Fruit fly (Drosophila melanogaster): ENCODE results near the gene CG31898.

Gene CG31898

dm6 chr2L:8395996-8396699 is 4.1 kb upstream of the CG31898 start, which contains the start of the genes Peritrophin-15a and CG13385:
Gene Peritrophin-15a (minus strand): TSS chr2L:8396096.
Gene CG13385 (plus strand): TSS chr2L:8396649.
- no peak for TF ChIP-seq CTCF (optimal IDR thresholded peaks at IDR 0.05)
- no peak for TF ChIP-seq CG8478 (optimal IDR thresholded peaks at IDR 0.05)

dm6 chr2L:8398721-8399120 is 1.5 kb upstream of the CG31898 start, which contains the start of gene CG13386:
Gene CG13386 (plus strand): TSS chr2L:8399021.
- TF ChIP-seq CG8478 (optimal IDR thresholded peaks at IDR 0.05), result no peak
- TF ChIP-seq CTCF (optimal IDR thresholded peaks at IDR 0.05), result no peak

dm6 chr2L:8402928-8403285 is 2.7 kb downstream of the CG31898 start, which contains the start of gene fy:
Gene fy (minus strand): TSS chr2L:8403280.
- TF ChIP-seq CTCF (optimal IDR thresholded peaks at IDR 0.05) (no peak), CG8478 (optimal IDR thresholded peaks at IDR 0.05) (no peak)

- TF ChIP-seq CTCF (optimal IDR thresholded peaks at IDR 0.05) (peak; percentile 8 to 46), CG8478 (optimal IDR thresholded peaks at IDR 0.05) (no peak)
These were observed 3.4 kb downstream of the CG31898 start, which contains the start of gene emb for dm6 chr2L:8403286-8404270. Gene emb (plus strand): TSS chr2L:8403573.

- no peak for TF ChIP-seq CG8478 (optimal IDR thresholded peaks at IDR 0.05)
- TF ChIP-seq CTCF (optimal IDR thresholded peaks at IDR 0.05), result no peak
These were observed 11.3 kb downstream of the CG31898 start, which contains the start of gene Naglu for dm6 chr2L:8411530-8411929. Gene Naglu (minus strand): TSS chr2L:8411868.

- TF ChIP-seq CTCF (optimal IDR thresholded peaks at IDR 0.05), result no peak
- TF ChIP-seq CG8478 (optimal IDR thresholded peaks at IDR 0.05), result no peak
These were observed 15.0 kb downstream of the CG31898 start, which contains the start of the genes CG13398 and Akap200 for dm6 chr2L:8414887-8415883. Gene CG13398 (minus strand): TSS chr2L:8415256. Gene Akap200 (plus strand): TSS chr2L:8415690.

dm6 chr2L:8416350-8417046 is 16.3 kb downstream of the CG31898 start:
- no peak for TF ChIP-seq CG8478 (optimal IDR thresholded peaks at IDR 0.05)
- no peak for TF ChIP-seq CTCF (optimal IDR thresholded peaks at IDR 0.05)

- TF ChIP-seq CG8478 (optimal IDR thresholded peaks at IDR 0.05) (no peak), CTCF (optimal IDR thresholded peaks at IDR 0.05) (no peak)
These were observed 17.3 kb downstream of the CG31898 start for dm6 chr2L:8417562-8417961.

- no peak for TF ChIP-seq CTCF (optimal IDR thresholded peaks at IDR 0.05)
- TF ChIP-seq CG8478 (optimal IDR thresholded peaks at IDR 0.05), result peak; percentile 23
These were observed 18.1 kb downstream of the CG31898 start for dm6 chr2L:8418113-8418885.

- TF ChIP-seq CTCF (optimal IDR thresholded peaks at IDR 0.05) (no peak), CG8478 (optimal IDR thresholded peaks at IDR 0.05) (no peak)
These were observed 19.2 kb downstream of the CG31898 start for dm6 chr2L:8419382-8419940.

dm6 chr2L:8420259-8420930 is 20.2 kb downstream of the CG31898 start:
- TF ChIP-seq CTCF (optimal IDR thresholded peaks at IDR 0.05), result no peak

- TF ChIP-seq CTCF (optimal IDR thresholded peaks at IDR 0.05), result no peak
- no peak for TF ChIP-seq CG8478 (optimal IDR thresholded peaks at IDR 0.05)
These were observed 21.5 kb downstream of the CG31898 start for dm6 chr2L:8421717-8422116.

Measured in S2 (cell line).